Worm (Caenorhabditis elegans) whole organism, L3 larva: ENCODE measurements around the gene F15E6.3.

Experiments used
- R02D3.7 ChIP-seq: fragments of 150-350 bp; optimal IDR thresholded peaks from 2 replicates; lab custom pipeline; 2014; ENCODE audit warnings: missing biosample characterization, missing genetic modification characterization
- ama-1 ChIP-seq: fragments of 150-350 bp; optimal IDR thresholded peaks from 2 replicates; lab custom pipeline; 2018
- ceh-16 ChIP-seq: sonication (generic microtip); optimal IDR thresholded peaks from 2 replicates; lab custom pipeline; 2017; ENCODE audit warnings: missing biosample characterization, missing genetic modification characterization
- ceh-82 ChIP-seq: fragments of 150-350 bp; optimal IDR thresholded peaks from 2 replicates; lab custom pipeline; 2014; ENCODE audit warnings: missing biosample characterization, missing genetic modification characterization
- elt-2 ChIP-seq: sonication (generic microtip); optimal IDR thresholded peaks from 2 replicates; lab custom pipeline; 2016; ENCODE audit warnings: missing genetic modification reagents, mild to moderate bottlenecking, missing genetic modification characterization, missing compliant biosample characterization
- elt-3 ChIP-seq, 3 experiments: fragments of 150-350 bp in 1 of 3; sonication (generic microtip) in 2 of 3; optimal IDR thresholded peaks; 2 replicates in 2 of 3; 4 replicates in 1 of 3; lab custom pipeline; 2014 to 2017; ENCODE audit warnings: missing biosample characterization in 3 of 3, missing genetic modification characterization in 3 of 3
- lin-39 ChIP-seq: fragments of 150-350 bp; optimal IDR thresholded peaks from 2 replicates; lab custom pipeline; 2018; ENCODE audit warnings: missing biosample characterization, missing genetic modification reagents, missing genetic modification characterization
- mdl-1 ChIP-seq: fragments of 150-350 bp; optimal IDR thresholded peaks from 2 replicates; lab custom pipeline; 2014; ENCODE audit warnings: missing biosample characterization, missing genetic modification characterization
- nhr-28 ChIP-seq: fragments of 150-350 bp; optimal IDR thresholded peaks from 2 replicates; lab custom pipeline; 2014; ENCODE audit warnings: missing biosample characterization, missing genetic modification characterization
- nhr-76 ChIP-seq: fragments of 150-350 bp; sonication (generic microtip); optimal IDR thresholded peaks from 5 replicates; lab custom pipeline; 2014; ENCODE audit warnings: missing biosample characterization, missing genetic modification characterization
- nhr-77 ChIP-seq: fragments of 150-350 bp; optimal IDR thresholded peaks from 2 replicates; lab custom pipeline; 2014; ENCODE audit warnings: missing biosample characterization, missing genetic modification characterization
- snpc-4 ChIP-seq: fragments of 150-350 bp; optimal IDR thresholded peaks from 2 replicates; lab custom pipeline; 2014; ENCODE audit warnings: missing biosample characterization, missing genetic modification characterization
- unc-62 ChIP-seq: fragments of 150-350 bp; sonication (generic microtip); optimal IDR thresholded peaks from 4 replicates; lab custom pipeline; 2014; ENCODE audit warnings: missing biosample characterization, missing genetic modification reagents, missing genetic modification characterization
- zag-1 ChIP-seq: fragments of 150-350 bp; optimal IDR thresholded peaks from 2 replicates; lab custom pipeline; 2014; ENCODE audit warnings: missing biosample characterization, missing genetic modification characterization

- TF ChIP-seq nhr-77: no peak
- TF ChIP-seq ceh-16 (tag; lab: Kevin White, UChicago): no peak
- TF ChIP-seq R02D3.7 (tag; lab: Kevin White, UChicago): no peak
- no peak for TF ChIP-seq ama-1 (lab: Kevin White, UChicago)
- no peak for TF ChIP-seq zag-1
- no peak for TF ChIP-seq elt-3 (tag; optimal IDR thresholded peaks at IDR 0.05; lab: Kevin White, UChicago)
- no peak for TF ChIP-seq lin-39 (tag; lab: Kevin White, UChicago)
- no peak for TF ChIP-seq unc-62
- no peak for TF ChIP-seq nhr-76
- no peak for TF ChIP-seq snpc-4
- no peak for TF ChIP-seq mdl-1 (tag; lab: Kevin White, UChicago)
- peak; percentile 64 for TF ChIP-seq elt-2
- TF ChIP-seq ceh-82 (tag; lab: Kevin White, UChicago): no peak
- TF ChIP-seq nhr-28 (tag; lab: Kevin White, UChicago): no peak
Measured at ce11 chrIV:4284989-4285388, 9.7 kb upstream of the F15E6.3 start.
